Worm (Caenorhabditis elegans) whole organism, L3 larva: Measurements from ENCODE around the gene fil-1.
A peak's percentile ranks its signal among the peaks of the same experiment; 100 is the strongest.

Source experiments
- R02D3.7 ChIP-seq: fragments of 150-350 bp; optimal IDR thresholded peaks from 2 replicates; lab custom pipeline; 2014; ENCODE audit warnings: missing biosample characterization, missing genetic modification characterization
- ama-1 ChIP-seq: fragments of 150-350 bp; optimal IDR thresholded peaks from 2 replicates; lab custom pipeline; 2018
- ceh-16 ChIP-seq: sonication (generic microtip); optimal IDR thresholded peaks from 2 replicates; lab custom pipeline; 2017; ENCODE audit warnings: missing biosample characterization, missing genetic modification characterization
- ceh-28 ChIP-seq: fragments of 150-350 bp; optimal IDR thresholded peaks from 2 replicates; lab custom pipeline; 2014; ENCODE audit warnings: missing biosample characterization, missing genetic modification reagents, missing genetic modification characterization
- ceh-82 ChIP-seq: fragments of 150-350 bp; optimal IDR thresholded peaks from 2 replicates; lab custom pipeline; 2014; ENCODE audit warnings: missing biosample characterization, missing genetic modification characterization
- ceh-9 ChIP-seq: sonication (generic microtip); optimal IDR thresholded peaks from 2 replicates; lab custom pipeline; 2018; ENCODE audit warnings: missing biosample characterization, missing genetic modification characterization
- daf-12 ChIP-seq: fragments of 150-350 bp; optimal IDR thresholded peaks from 2 replicates; lab custom pipeline; 2014; ENCODE audit warnings: missing biosample characterization, missing genetic modification reagents, missing genetic modification characterization
- egl-27 ChIP-seq: sonication (generic microtip); optimal IDR thresholded peaks from 4 replicates; lab custom pipeline; 2017; ENCODE audit warnings: missing biosample characterization, missing genetic modification reagents, missing genetic modification characterization
- elt-1 ChIP-seq: fragments of 150-350 bp; optimal IDR thresholded peaks from 2 replicates; lab custom pipeline; 2014; ENCODE audit warnings: missing biosample characterization, missing genetic modification characterization
- elt-2 ChIP-seq: sonication (generic microtip); optimal IDR thresholded peaks from 2 replicates; lab custom pipeline; 2016; ENCODE audit warnings: missing genetic modification reagents, mild to moderate bottlenecking, missing genetic modification characterization, missing compliant biosample characterization
- eor-1 ChIP-seq, 2 experiments: fragments of 150-350 bp; optimal IDR thresholded peaks; 2 replicates each; lab custom pipeline; 2014 to 2018; ENCODE audit warnings: missing biosample characterization in 2 of 2, missing genetic modification characterization in 2 of 2
- fkh-2 ChIP-seq: fragments of 150-350 bp; optimal IDR thresholded peaks from 2 replicates; lab custom pipeline; 2014; ENCODE audit warnings: missing biosample characterization, missing genetic modification reagents, missing genetic modification characterization
- fos-1 ChIP-seq: fragments of 150-350 bp; optimal IDR thresholded peaks from 2 replicates; lab custom pipeline; 2014; ENCODE audit warnings: missing biosample characterization, missing genetic modification characterization
- hmg-11 ChIP-seq: sonication (generic microtip); optimal IDR thresholded peaks from 2 replicates; lab custom pipeline; 2016; ENCODE audit warnings: missing genetic modification characterization, missing compliant biosample characterization
- jun-1 ChIP-seq: fragments of 150-350 bp; optimal IDR thresholded peaks from 2 replicates; lab custom pipeline; 2014; ENCODE audit warnings: missing biosample characterization, missing genetic modification reagents, missing genetic modification characterization
- lin-15B ChIP-seq: fragments of 150-350 bp; optimal IDR thresholded peaks from 2 replicates; lab custom pipeline; 2014; ENCODE audit warnings: missing biosample characterization, missing genetic modification characterization
- lin-39 ChIP-seq: fragments of 150-350 bp; optimal IDR thresholded peaks from 2 replicates; lab custom pipeline; 2018; ENCODE audit warnings: missing biosample characterization, missing genetic modification reagents, missing genetic modification characterization
- mml-1 ChIP-seq: fragments of 150-350 bp; sonication (generic microtip); optimal IDR thresholded peaks from 3 replicates; lab custom pipeline; 2014; ENCODE audit warnings: missing biosample characterization, missing genetic modification characterization
- nfya-1 ChIP-seq: sonication (generic microtip); optimal IDR thresholded peaks from 2 replicates; lab custom pipeline; 2017; ENCODE audit warnings: missing genetic modification characterization, mild to moderate bottlenecking, missing compliant biosample characterization, antibody characterized with exemption, moderate library complexity; ENCODE audit not compliant: insufficient read depth
- nhr-12 ChIP-seq: fragments of 150-350 bp; optimal IDR thresholded peaks from 2 replicates; lab custom pipeline; 2014; ENCODE audit warnings: missing biosample characterization, missing genetic modification characterization
- nhr-23 ChIP-seq: fragments of 150-350 bp; optimal IDR thresholded peaks from 2 replicates; lab custom pipeline; 2014; ENCODE audit warnings: missing biosample characterization, missing genetic modification reagents, missing genetic modification characterization
- nhr-25 ChIP-seq: sonication (generic microtip); optimal IDR thresholded peaks from 2 replicates; lab custom pipeline; 2017; ENCODE audit warnings: missing biosample characterization, missing genetic modification characterization
- nhr-28 ChIP-seq: fragments of 150-350 bp; optimal IDR thresholded peaks from 2 replicates; lab custom pipeline; 2014; ENCODE audit warnings: missing biosample characterization, missing genetic modification characterization
- nhr-43 ChIP-seq: sonication (generic microtip); optimal IDR thresholded peaks from 2 replicates; lab custom pipeline; 2016; ENCODE audit warnings: mild to moderate bottlenecking, missing genetic modification characterization, missing compliant biosample characterization; ENCODE audit not compliant: poor library complexity, severe bottlenecking
- nhr-67 ChIP-seq: fragments of 150-350 bp; optimal IDR thresholded peaks from 2 replicates; lab custom pipeline; 2014; ENCODE audit warnings: missing biosample characterization, missing genetic modification characterization
- nhr-76 ChIP-seq: fragments of 150-350 bp; sonication (generic microtip); optimal IDR thresholded peaks from 5 replicates; lab custom pipeline; 2014; ENCODE audit warnings: missing biosample characterization, missing genetic modification characterization
- nhr-77 ChIP-seq: fragments of 150-350 bp; optimal IDR thresholded peaks from 2 replicates; lab custom pipeline; 2014; ENCODE audit warnings: missing biosample characterization, missing genetic modification characterization
- pha-4 ChIP-seq: fragments of 150-350 bp; optimal IDR thresholded peaks from 2 replicates; lab custom pipeline; 2014; ENCODE audit warnings: missing biosample characterization, missing genetic modification reagents, missing genetic modification characterization
- pqm-1 ChIP-seq: fragments of 150-350 bp; optimal IDR thresholded peaks from 2 replicates; lab custom pipeline; 2017; ENCODE audit warnings: missing biosample characterization, missing genetic modification characterization, inconsistent platforms
- sea-2 ChIP-seq: fragments of 150-350 bp; sonication (generic microtip); optimal IDR thresholded peaks from 4 replicates; lab custom pipeline; 2014; ENCODE audit warnings: missing biosample characterization, missing genetic modification reagents, missing genetic modification characterization
- skn-1 ChIP-seq: fragments of 150-350 bp; optimal IDR thresholded peaks from 2 replicates; lab custom pipeline; 2014; ENCODE audit warnings: missing biosample characterization, missing genetic modification characterization
- snpc-4 ChIP-seq: fragments of 150-350 bp; optimal IDR thresholded peaks from 2 replicates; lab custom pipeline; 2014; ENCODE audit warnings: missing biosample characterization, missing genetic modification characterization
- tbx-2 ChIP-seq: sonication (generic microtip); optimal IDR thresholded peaks from 2 replicates; lab custom pipeline; 2016; ENCODE audit warnings: mild to moderate bottlenecking, missing genetic modification characterization, missing compliant biosample characterization
- unc-39 ChIP-seq: sonication (generic microtip); optimal IDR thresholded peaks from 4 replicates; lab custom pipeline; 2017; ENCODE audit warnings: missing biosample characterization, missing genetic modification characterization
- unc-62 ChIP-seq: fragments of 150-350 bp; sonication (generic microtip); optimal IDR thresholded peaks from 4 replicates; lab custom pipeline; 2014; ENCODE audit warnings: missing biosample characterization, missing genetic modification reagents, missing genetic modification characterization
- zag-1 ChIP-seq: fragments of 150-350 bp; optimal IDR thresholded peaks from 2 replicates; lab custom pipeline; 2014; ENCODE audit warnings: missing biosample characterization, missing genetic modification characterization

The fil-1 gene

DNA sequence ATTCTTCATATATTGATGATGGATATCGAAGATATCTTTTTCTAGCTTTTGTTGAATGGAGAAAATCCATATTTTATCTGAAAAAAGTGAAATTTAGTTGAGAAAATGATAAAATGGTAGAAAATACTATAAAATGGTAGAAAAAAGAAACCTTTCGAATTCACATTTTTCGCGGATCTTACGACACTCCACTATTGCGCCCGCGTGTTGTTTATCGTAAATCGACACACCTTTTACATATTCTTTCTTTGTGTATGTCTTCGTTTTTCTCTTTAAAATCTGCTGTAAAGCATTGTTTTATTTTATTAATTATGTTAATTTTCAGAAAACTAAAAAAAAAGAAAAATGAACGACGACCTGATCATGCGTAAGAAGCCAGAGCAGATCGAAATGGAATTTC is 2.8 kb upstream of the fil-1 start, which contains the start of the genes cdt-2 and T01C3.2:
Gene cdt-2, minus strand, starts transcription at position 284 of the 400 bp plus-strand sequence.
Gene T01C3.2, plus strand, starts transcription at position 326 of the 400 bp plus-strand sequence.
- TF ChIP-seq ama-1 (lab: Kevin White, UChicago), result no peak
- TF ChIP-seq R02D3.7 (tag; lab: Kevin White, UChicago), result peak; percentile 91
- no peak for TF ChIP-seq nhr-77 (tag; lab: Kevin White, UChicago)
- peak; percentile 71 for TF ChIP-seq pha-4 (tag; lab: Kevin White, UChicago)
- no peak for TF ChIP-seq unc-62 (GFP tag; lab: Kevin White, UChicago)
- TF ChIP-seq lin-15B (tag; lab: Kevin White, UChicago), result peak; percentile 62
- TF ChIP-seq daf-12 (tag; lab: Kevin White, UChicago), result no peak
- peak; percentile 10 for TF ChIP-seq nhr-23 (tag; lab: Kevin White, UChicago)
- TF ChIP-seq, all 47 proteins: peak for 4

DNA sequence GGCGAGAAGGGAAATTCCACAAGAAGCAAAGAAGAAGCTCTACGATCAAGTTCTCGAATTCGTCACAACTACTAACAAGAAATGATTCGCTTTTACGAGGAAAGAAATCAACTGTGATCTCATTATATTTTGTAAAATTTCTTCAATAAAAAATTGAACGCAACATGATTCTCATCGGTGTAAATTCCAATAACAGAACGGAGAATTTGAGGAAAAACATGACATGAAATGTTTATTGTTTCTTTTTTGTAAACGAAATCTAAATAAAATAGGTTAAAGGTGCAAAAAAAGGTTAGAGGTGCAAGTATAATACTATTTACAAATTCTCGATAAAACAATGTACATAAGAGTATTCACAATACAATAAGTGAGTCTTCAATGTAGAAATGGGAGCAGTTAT is 2.1 kb upstream of the fil-1 start:
- TF ChIP-seq R02D3.7 (tag; lab: Kevin White, UChicago) (no peak), lin-15B (tag; lab: Kevin White, UChicago) (no peak), jun-1 (no peak), snpc-4 (tag; lab: Kevin White, UChicago) (no peak), fos-1 (no peak), skn-1 (no peak), elt-1 (tag; lab: Kevin White, UChicago) (no peak), ceh-16 (no peak), ama-1 (lab: Kevin White, UChicago) (no peak), nhr-67 (tag; lab: Kevin White, UChicago) (no peak), daf-12 (tag; lab: Kevin White, UChicago) (no peak), hmg-11 (tag; lab: Kevin White, UChicago) (no peak)
- TF ChIP-seq, all 47 proteins: peak for 0

DNA sequence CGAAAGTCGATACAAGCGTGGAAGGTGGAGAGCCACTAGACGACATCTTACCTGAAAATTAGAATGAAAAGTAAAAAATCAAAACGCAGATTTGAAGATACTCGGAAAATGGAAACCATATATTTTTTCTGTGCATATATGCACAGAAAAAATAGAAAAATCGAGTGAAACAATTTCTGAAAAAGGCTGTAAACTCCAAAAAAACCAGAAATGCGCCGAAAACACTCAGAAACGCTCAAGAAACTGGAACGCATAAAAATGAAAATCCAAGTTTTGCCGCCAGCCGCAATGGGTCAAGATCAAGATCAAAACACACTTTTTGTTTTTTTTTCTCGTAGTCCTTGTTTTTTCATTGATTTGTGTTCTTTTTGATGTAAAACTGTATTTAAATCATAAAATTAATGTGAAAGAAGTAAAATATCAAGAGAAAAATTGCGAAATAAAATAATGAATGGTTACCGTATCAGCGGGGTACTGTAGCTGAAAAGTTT is 966 bp upstream of the fil-1 start, which contains the start of gene T01C3.3:
Gene T01C3.3, minus strand, starts transcription at position 51 of the 491 bp plus-strand sequence.
- TF ChIP-seq lin-15B (tag; lab: Kevin White, UChicago), result no peak
- TF ChIP-seq unc-62 (GFP tag; lab: Kevin White, UChicago), result no peak
- TF ChIP-seq egl-27, result no peak
- TF ChIP-seq pqm-1 (tag; lab: Kevin White, UChicago), result no peak
- TF ChIP-seq sea-2 (GFP tag; lab: Kevin White, UChicago), result no peak
- no peak for TF ChIP-seq nhr-28 (tag; lab: Kevin White, UChicago)
- no peak for TF ChIP-seq daf-12 (tag; lab: Kevin White, UChicago)
- TF ChIP-seq, all 47 proteins: peak for 0

DNA sequence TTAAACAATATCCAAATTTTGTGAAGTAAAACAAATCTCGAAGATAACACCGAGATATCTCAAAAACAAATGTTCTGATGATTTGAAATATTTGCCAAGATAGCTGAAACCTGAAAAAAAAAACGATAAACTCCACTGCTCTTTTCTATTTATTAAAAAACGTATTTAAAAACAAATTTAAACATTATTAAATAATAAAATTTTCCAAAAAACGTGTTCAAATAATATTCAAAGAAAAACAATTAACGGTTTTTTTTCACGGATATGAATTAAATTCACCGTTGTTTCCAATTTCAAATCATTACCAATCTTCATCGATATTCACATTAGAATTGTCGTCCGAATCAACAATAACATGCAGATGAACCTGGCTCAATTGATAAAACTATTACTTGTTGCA is 2.6 kb downstream of the fil-1 start, which contains the start of gene irld-14:
Gene irld-14, plus strand, starts transcription at position 301 of the 400 bp plus-strand sequence.
- TF ChIP-seq fos-1 (no peak), ceh-9 (no peak), pqm-1 (tag; lab: Kevin White, UChicago) (no peak), lin-39 (no peak), mml-1 (tag; lab: Kevin White, UChicago) (no peak), nhr-12 (no peak), nfya-1 (tag; lab: Kevin White, UChicago) (no peak), snpc-4 (tag; lab: Kevin White, UChicago) (no peak), zag-1 (no peak), ceh-28 (tag; lab: Kevin White, UChicago) (no peak), nhr-43 (tag; lab: Kevin White, UChicago) (no peak), elt-2 (tag; lab: Kevin White, UChicago) (no peak), nhr-23 (tag; lab: Kevin White, UChicago) (no peak), fkh-2 (tag; lab: Kevin White, UChicago) (no peak), nhr-25 (tag; lab: Kevin White, UChicago) (no peak)

- TF ChIP-seq eor-1 (tag; optimal IDR thresholded peaks at IDR 0.05; lab: Kevin White, UChicago) (no peak), nfya-1 (tag; lab: Kevin White, UChicago) (no peak), hmg-11 (tag; lab: Kevin White, UChicago) (no peak), ceh-82 (tag; lab: Kevin White, UChicago) (no peak), unc-39 (no peak), nhr-28 (tag; lab: Kevin White, UChicago) (no peak), sea-2 (GFP tag; lab: Kevin White, UChicago) (no peak), ceh-28 (tag; lab: Kevin White, UChicago) (no peak), egl-27 (no peak), R02D3.7 (tag; lab: Kevin White, UChicago) (no peak), tbx-2 (tag; lab: Kevin White, UChicago) (no peak), nhr-76 (tag; lab: Kevin White, UChicago) (no peak), pqm-1 (tag; lab: Kevin White, UChicago) (no peak), mml-1 (tag; lab: Kevin White, UChicago) (no peak)
These were observed 5.9 kb downstream of the fil-1 start, which contains the start of gene T01C3.11 for ce11 chrV:14999485-15000023. T01C3.11 (plus strand) TSS chrV:14999535.
